Worm (Caenorhabditis elegans) whole organism, late embryonic: ENCODE measurements around the gene H12I19.115.

Experiments
- ceh-2 ChIP-seq: sonication (generic microtip); optimal IDR thresholded peaks from 2 replicates; lab custom pipeline; 2016; ENCODE audit warnings: missing genotype, missing genetic modification characterization, missing compliant biosample characterization
- ceh-45 ChIP-seq: fragments of 200-800 bp; sonication (Bioruptor generic); IDR thresholded peaks from 2 replicates; pipeline ENCODE4 v1.3.6; 2022; ENCODE audit warnings: missing genetic modification reagents, missing genetic modification characterization, missing compliant biosample characterization
- hlh-6 ChIP-seq: sonication (generic microtip); optimal IDR thresholded peaks from 2 replicates; lab custom pipeline; 2016; ENCODE audit warnings: missing genotype, missing genetic modification characterization, missing compliant biosample characterization
- pha-2 ChIP-seq: sonication (generic microtip); optimal IDR thresholded peaks from 2 replicates; lab custom pipeline; 2017; ENCODE audit warnings: mild to moderate bottlenecking, missing genetic modification characterization, missing compliant biosample characterization

ce11 chrIV:14162772-14163171 is 35.1 kb upstream of the H12I19.115 start, which contains the start of gene R05A10.7:
- TF ChIP-seq ceh-45 (GFP tag; lab: Robert Waterston, UW) (no peak), ceh-2 (tag; lab: Kevin White, UChicago) (no peak), hlh-6 (tag; lab: Kevin White, UChicago) (no peak), pha-2 (tag; lab: Kevin White, UChicago) (no peak)
